Worm (Caenorhabditis elegans): ENCODE results near the gene K02E11.4.

DNA sequence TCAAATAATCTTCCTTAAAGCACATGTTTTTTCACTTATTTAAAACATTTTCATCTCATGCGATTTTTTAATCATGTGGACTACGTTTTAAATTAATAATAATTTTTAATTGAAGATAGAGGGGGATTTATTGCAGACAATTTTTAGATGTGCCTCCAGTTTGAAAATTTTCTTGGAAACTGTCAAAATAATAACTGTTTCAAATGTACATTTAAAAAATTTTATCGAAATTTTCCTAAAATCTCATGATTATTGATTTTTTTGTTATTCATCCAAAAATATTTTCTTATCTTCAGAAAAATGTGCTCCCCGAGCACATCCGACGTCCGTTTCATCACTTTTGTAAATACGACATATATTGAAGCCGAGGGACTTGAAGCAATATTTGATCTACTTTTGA is 8.9 kb upstream of the K02E11.4 start, which contains the start of gene sre-8:
- TF ChIP-seq ztf-11 (tag; optimal IDR thresholded peaks at IDR 0.05), result no peak
- no peak for TF ChIP-seq snpc-4 (tag; optimal IDR thresholded peaks at IDR 0.05)
- TF ChIP-seq flh-1 (GFP tag; optimal IDR thresholded peaks at IDR 0.05), result no peak
- no peak for TF ChIP-seq nhr-28 (tag; optimal IDR thresholded peaks at IDR 0.05)
- TF ChIP-seq unc-62 (GFP tag; optimal IDR thresholded peaks at IDR 0.05), result no peak
- no peak for TF ChIP-seq lin-13 (tag; optimal IDR thresholded peaks at IDR 0.05)
- no peak for TF ChIP-seq elt-1 (tag; optimal IDR thresholded peaks at IDR 0.05; ENCODE audit: borderline replicate concordance, insufficient read depth)
- TF ChIP-seq unc-39 (tag; optimal IDR thresholded peaks at IDR 0.05), result no peak
- TF ChIP-seq mep-1 (tag; optimal IDR thresholded peaks at IDR 0.05), result no peak
- no peak for TF ChIP-seq ces-1 (GFP tag; optimal IDR thresholded peaks at IDR 0.05)

All from whole organism, mixed stage, embryonic.